Worm (Caenorhabditis elegans) whole organism, L1 larva: Measurements from ENCODE around the gene pat-6.

ENCODE experiments used
- ceh-82 ChIP-seq, 3 experiments: fragments of 150-350 bp in 1 of 3; sonication (generic microtip) in 2 of 3; optimal IDR thresholded peaks; 2 replicates each; lab custom pipeline; 2014 to 2017; ENCODE audit warnings: missing biosample characterization in 3 of 3, missing genetic modification characterization in 3 of 3
- nhr-77 ChIP-seq: fragments of 150-350 bp; optimal IDR thresholded peaks from 2 replicates; lab custom pipeline; 2014; ENCODE audit warnings: missing biosample characterization, missing genetic modification characterization

DNA sequence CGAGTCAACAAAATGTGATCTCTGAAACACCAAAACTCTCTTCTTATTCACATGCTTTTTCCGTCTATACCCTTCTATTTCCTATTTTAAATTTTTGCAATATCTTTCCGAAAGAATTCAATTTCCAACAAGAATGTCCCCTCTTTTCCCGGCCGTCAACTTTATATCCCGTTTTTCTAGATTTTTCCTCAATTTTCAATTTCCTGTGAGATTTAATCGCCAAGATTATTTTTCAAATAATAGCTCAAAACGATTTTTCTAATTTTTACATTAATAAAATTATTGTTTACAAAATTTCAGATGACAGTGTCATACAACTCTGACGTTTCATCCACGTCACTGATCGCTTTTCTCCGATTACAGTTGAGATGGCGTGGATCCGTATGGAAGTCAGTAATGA, 19.3 kb upstream of the pat-6 start, which contains the start of gene best-19:
- TF ChIP-seq nhr-77 (tag; lab: Kevin White, UChicago) (no peak), ceh-82 (tag; optimal IDR thresholded peaks at IDR 0.05; lab: Kevin White, UChicago) (no peak)
